Worm (Caenorhabditis elegans): ENCODE results near the gene dnj-23.

ce11 chrII:9131363-9131762, 23.0 kb upstream of the dnj-23 start, which contains the start of gene C16D2.1:
- no peak for TF ChIP-seq lin-13 (tag; optimal IDR thresholded peaks at IDR 0.05)
- TF ChIP-seq flh-1 (GFP tag; optimal IDR thresholded peaks at IDR 0.05) = no peak
- TF ChIP-seq nhr-237 (tag; optimal IDR thresholded peaks at IDR 0.05) = no peak
- TF ChIP-seq unc-62 (GFP tag; optimal IDR thresholded peaks at IDR 0.05) = no peak
- TF ChIP-seq elt-3 (tag; optimal IDR thresholded peaks at IDR 0.05) = no peak
- TF ChIP-seq mab-5 (tag; optimal IDR thresholded peaks at IDR 0.05) = no peak
- no peak for TF ChIP-seq nhr-12 (tag; optimal IDR thresholded peaks at IDR 0.05)
- TF ChIP-seq lsy-2 (tag; optimal IDR thresholded peaks at IDR 0.05) = no peak
- TF ChIP-seq nhr-2 (tag; optimal IDR thresholded peaks at IDR 0.05) = no peak
- no peak for TF ChIP-seq blmp-1 (tag; optimal IDR thresholded peaks at IDR 0.05)
- TF ChIP-seq nhr-76 (tag; optimal IDR thresholded peaks at IDR 0.05) = no peak
- no peak for TF ChIP-seq ceh-83 (GFP tag; optimal IDR thresholded peaks at IDR 0.05)
- TF ChIP-seq tbx-8 (GFP tag; optimal IDR thresholded peaks at IDR 0.05) = no peak

Measured in whole organism, mixed stage, embryonic.